Worm (Caenorhabditis elegans): ENCODE results near the gene C50E3.12.
A peak's percentile ranks its signal among the peaks of the same experiment; 100 is the strongest.

Gene C50E3.12

ce11 chrV:7635469-7635868 is 13.6 kb upstream of the C50E3.12 start, which contains the start of gene srd-29:
TSS of gene srd-29 (plus strand) at chrV:7635769.
- TF ChIP-seq aha-1 (tag) (peak; percentile 45), nhr-77 (tag; optimal IDR thresholded peaks at IDR 0.05) (no peak)

- TF ChIP-seq php-3 (GFP tag; IDR thresholded peaks at IDR 0.05) (no peak), lin-29 (GFP tag; IDR thresholded peaks at IDR 0.05) (no peak), ceh-20 (GFP tag; IDR thresholded peaks at IDR 0.05) (no peak), unc-39 (tag; optimal IDR thresholded peaks at IDR 0.05) (no peak), saeg-2 (GFP tag; IDR thresholded peaks at IDR 0.05) (no peak), nhr-237 (tag; optimal IDR thresholded peaks at IDR 0.05) (no peak), Y48G9A.11 (GFP tag; IDR thresholded peaks at IDR 0.05) (no peak), jun-1 (tag; optimal IDR thresholded peaks at IDR 0.05) (no peak), zfp-3 (GFP tag; conservative IDR thresholded peaks at IDR 0.05) (no peak), duxl-1 (tag; optimal IDR thresholded peaks at IDR 0.05; ENCODE audit: poor library complexity) (no peak), cey-2 (tag; optimal IDR thresholded peaks at IDR 0.05; ENCODE audit: borderline replicate concordance, insufficient read depth) (no peak), nhr-25 (tag; optimal IDR thresholded peaks at IDR 0.05; ENCODE audit: borderline replicate concordance, insufficient read depth) (no peak), Y5F2A.4 (GFP tag; optimal IDR thresholded peaks at IDR 0.05) (no peak), rbr-2 (tag; optimal IDR thresholded peaks at IDR 0.05) (no peak), zag-1 (tag; optimal IDR thresholded peaks at IDR 0.05) (no peak)
Measured at ce11 chrV:7634657-7635056, 12.8 kb upstream of the C50E3.12 start, which contains the start of gene srd-31. TSS of gene srd-31 (minus strand) at chrV:7634757.

- TF ChIP-seq aha-1 (tag) (peak; percentile 6), attf-4 (tag; optimal IDR thresholded peaks at IDR 0.05) (no peak)
Measured at ce11 chrV:7631732-7632131, 9.9 kb upstream of the C50E3.12 start, which contains the start of gene srd-25. TSS of gene srd-25 (plus strand) at chrV:7632032.

ce11 chrV:7629504-7629903 is 7.6 kb upstream of the C50E3.12 start, which contains the start of gene srd-30:
TSS of gene srd-30 (plus strand) at chrV:7629804.
- TF ChIP-seq cey-2 (tag; optimal IDR thresholded peaks at IDR 0.05; ENCODE audit: borderline replicate concordance, insufficient read depth) (no peak), zip-2 (tag; optimal IDR thresholded peaks at IDR 0.05) (no peak), lsy-2 (tag; optimal IDR thresholded peaks at IDR 0.05) (no peak), F26F4.8 (GFP tag; conservative IDR thresholded peaks at IDR 0.05) (no peak), rbr-2 (tag; optimal IDR thresholded peaks at IDR 0.05) (no peak), daf-16 (GFP tag; optimal IDR thresholded peaks at IDR 0.05) (no peak), daf-16 (tag; optimal IDR thresholded peaks at IDR 0.05) (no peak), madf-5 (GFP tag; IDR thresholded peaks at IDR 0.05) (no peak)

- TF ChIP-seq nhr-11 (tag; optimal IDR thresholded peaks at IDR 0.05), result no peak
- TF ChIP-seq ceh-20 (GFP tag; IDR thresholded peaks at IDR 0.05), result no peak
- no peak for TF ChIP-seq dpl-1 (GFP tag; optimal IDR thresholded peaks at IDR 0.05)
- TF ChIP-seq aly-2 (tag; optimal IDR thresholded peaks at IDR 0.05), result no peak
- no peak for TF ChIP-seq nhr-41 (GFP tag; IDR thresholded peaks at IDR 0.05)
- no peak for TF ChIP-seq ceh-32 (tag; optimal IDR thresholded peaks at IDR 0.05; ENCODE audit: poor library complexity)
- no peak for TF ChIP-seq F26F4.8 (GFP tag; conservative IDR thresholded peaks at IDR 0.05)
- TF ChIP-seq ama-1 (optimal IDR thresholded peaks at IDR 0.05), result no peak
- no peak for TF ChIP-seq zag-1 (tag; optimal IDR thresholded peaks at IDR 0.05)
- no peak for TF ChIP-seq php-3 (GFP tag; IDR thresholded peaks at IDR 0.05)
- TF ChIP-seq attf-4 (tag; optimal IDR thresholded peaks at IDR 0.05), result no peak
- no peak for TF ChIP-seq fkh-10 (GFP tag; optimal IDR thresholded peaks at IDR 0.05)
Measured at ce11 chrV:7626550-7626949, 4.7 kb upstream of the C50E3.12 start, which contains the start of gene F07C4.6. TSS of gene F07C4.6 (plus strand) at chrV:7626850.

- peak; percentile 6 for TF ChIP-seq aha-1 (tag)
- TF ChIP-seq tra-1 (GFP tag; IDR thresholded peaks at IDR 0.05), result no peak
Measured at ce11 chrV:7624652-7625051, 2.8 kb upstream of the C50E3.12 start, which contains the start of gene grsp-4. TSS of gene grsp-4 (plus strand) at chrV:7624952.

Measured in whole organism, L4 larva.